Worm (Caenorhabditis elegans) whole organism, L1 larva: ENCODE data around the gene C54D10.10.

ENCODE experiments used
- C04F5.9 ChIP-seq: sonication (generic microtip); optimal IDR thresholded peaks from 2 replicates; lab custom pipeline; 2016; ENCODE audit warnings: missing genetic modification characterization, missing compliant biosample characterization
- C16A3.4 ChIP-seq: fragments of 150-350 bp; optimal IDR thresholded peaks from 2 replicates; lab custom pipeline; 2014; ENCODE audit warnings: missing biosample characterization, missing genetic modification characterization
- C34B4.2 ChIP-seq: sonication (generic microtip); optimal IDR thresholded peaks from 2 replicates; lab custom pipeline; 2017; ENCODE audit warnings: mild to moderate bottlenecking, missing genetic modification characterization, missing compliant biosample characterization
- F16B12.6 ChIP-seq: fragments of 150-350 bp; optimal IDR thresholded peaks from 2 replicates; lab custom pipeline; 2014; ENCODE audit warnings: missing biosample characterization, missing genetic modification characterization
- blmp-1 ChIP-seq: fragments of 150-350 bp; optimal IDR thresholded peaks from 2 replicates; lab custom pipeline; 2014; ENCODE audit warnings: missing biosample characterization, missing genetic modification characterization
- ceh-63 ChIP-seq: fragments of 200-800 bp; sonication (Bioruptor generic); optimal IDR thresholded peaks from 2 replicates; lab custom pipeline; 2018; ENCODE audit warnings: mild to moderate bottlenecking, missing genetic modification characterization, missing compliant biosample characterization
- ceh-82 ChIP-seq, 3 experiments: fragments of 150-350 bp in 1 of 3; sonication (generic microtip) in 2 of 3; optimal IDR thresholded peaks; 2 replicates each; lab custom pipeline; 2014 to 2017; ENCODE audit warnings: missing biosample characterization in 3 of 3, missing genetic modification characterization in 3 of 3
- ceh-90 ChIP-seq: sonication (generic microtip); optimal IDR thresholded peaks from 2 replicates; lab custom pipeline; 2016; ENCODE audit warnings: missing genetic modification characterization, missing compliant biosample characterization
- ces-1 ChIP-seq: fragments of 150-350 bp; optimal IDR thresholded peaks from 2 replicates; lab custom pipeline; 2014; ENCODE audit warnings: missing biosample characterization, missing genetic modification reagents, missing genetic modification characterization
- dpl-1 ChIP-seq, 3 experiments: fragments of 150-350 bp in 2 of 3; sonication (generic microtip) in 1 of 3; optimal IDR thresholded peaks; 2 replicates each; lab custom pipeline; 2014 to 2017; ENCODE audit warnings: missing biosample characterization in 3 of 3, missing genetic modification characterization in 3 of 3, missing genetic modification reagents in 3 of 3
- efl-1 ChIP-seq, 4 experiments: fragments of 150-350 bp; optimal IDR thresholded peaks in 3 of 4; peaks in 1 of 4; 1 replicate in 1 of 4; 2 replicates in 3 of 4; lab custom pipeline; 2014; ENCODE audit warnings: missing biosample characterization in 2 of 4, missing genetic modification characterization in 2 of 4, missing genetic modification reagents in 2 of 4
- elt-3 ChIP-seq, 6 experiments: fragments of 150-350 bp in 1 of 6; sonication (generic microtip); optimal IDR thresholded peaks; 2 replicates each; lab custom pipeline; 2017 to 2018; ENCODE audit warnings: missing biosample characterization in 6 of 6, missing genetic modification characterization in 6 of 6, inconsistent platforms in 1 of 6
- ets-5 ChIP-seq: fragments of 200-800 bp; sonication (Bioruptor generic); IDR thresholded peaks from 2 replicates; pipeline ENCODE4 v1.3.6; 2022; ENCODE audit warnings: missing genetic modification characterization, missing compliant biosample characterization
- fkh-8 ChIP-seq: sonication (generic microtip); optimal IDR thresholded peaks from 2 replicates; lab custom pipeline; 2016; ENCODE audit warnings: mild to moderate bottlenecking, missing genetic modification characterization, missing compliant biosample characterization
- hlh-17 ChIP-seq: fragments of 200-800 bp; sonication (Bioruptor generic); optimal IDR thresholded peaks from 2 replicates; lab custom pipeline; 2018; ENCODE audit warnings: missing genetic modification characterization, mild to moderate bottlenecking, missing compliant biosample characterization, moderate library complexity, borderline replicate concordance
- hlh-4 ChIP-seq: sonication (generic microtip); optimal IDR thresholded peaks from 2 replicates; lab custom pipeline; 2016; ENCODE audit warnings: mild to moderate bottlenecking, missing genetic modification characterization, missing compliant biosample characterization
- jun-1 ChIP-seq: fragments of 150-350 bp; optimal IDR thresholded peaks from 2 replicates; lab custom pipeline; 2014; ENCODE audit warnings: missing biosample characterization, missing genetic modification reagents, missing genetic modification characterization
- lin-13 ChIP-seq: fragments of 150-350 bp; optimal IDR thresholded peaks from 2 replicates; lab custom pipeline; 2014; ENCODE audit warnings: missing biosample characterization, missing genetic modification reagents, missing genetic modification characterization
- lin-14 ChIP-seq: fragments of 200-800 bp; sonication (Bioruptor generic); optimal IDR thresholded peaks from 2 replicates; lab custom pipeline; 2018; ENCODE audit warnings: mild to moderate bottlenecking, missing genetic modification characterization, moderate library complexity, missing compliant biosample characterization
- lin-15B ChIP-seq: fragments of 150-350 bp; sonication (generic microtip); optimal IDR thresholded peaks from 3 replicates; lab custom pipeline; 2014; ENCODE audit warnings: missing biosample characterization, missing genetic modification characterization
- lin-35 ChIP-seq, 2 experiments: fragments of 150-350 bp; optimal IDR thresholded peaks; 2 replicates each; lab custom pipeline; 2014; ENCODE audit warnings: missing biosample characterization in 2 of 2, missing genetic modification characterization in 2 of 2, missing genetic modification reagents in 2 of 2
- mdl-1 ChIP-seq, 2 experiments: fragments of 150-350 bp; optimal IDR thresholded peaks; 2 replicates each; lab custom pipeline; 2014 to 2017; ENCODE audit warnings: missing biosample characterization in 2 of 2, missing genetic modification characterization in 2 of 2, inconsistent platforms in 1 of 2
- mef-2 ChIP-seq: fragments of 150-350 bp; optimal IDR thresholded peaks from 2 replicates; lab custom pipeline; 2014; ENCODE audit warnings: missing biosample characterization, missing genetic modification characterization
- nhr-20 ChIP-seq: sonication (generic microtip); optimal IDR thresholded peaks from 2 replicates; lab custom pipeline; 2016; ENCODE audit warnings: mild to moderate bottlenecking, missing genetic modification characterization, missing compliant biosample characterization
- nhr-28 ChIP-seq: fragments of 150-350 bp; optimal IDR thresholded peaks from 2 replicates; lab custom pipeline; 2014; ENCODE audit warnings: missing biosample characterization, missing genetic modification characterization
- nhr-71 ChIP-seq: sonication (generic microtip); optimal IDR thresholded peaks from 2 replicates; lab custom pipeline; 2016; ENCODE audit warnings: mild to moderate bottlenecking, missing genetic modification characterization, moderate library complexity, missing compliant biosample characterization
- nhr-85 ChIP-seq: sonication (generic microtip); peaks from one replicate; lab custom pipeline; 2016; ENCODE audit warnings: missing genetic modification characterization, inconsistent platforms, missing compliant biosample characterization
- nhr-90 ChIP-seq: sonication (generic microtip); optimal IDR thresholded peaks from 2 replicates; lab custom pipeline; 2016; ENCODE audit warnings: mild to moderate bottlenecking, missing genetic modification characterization, missing compliant biosample characterization; ENCODE audit not compliant: poor library complexity
- pax-3 ChIP-seq: fragments of 200-800 bp; sonication (Bioruptor generic); optimal IDR thresholded peaks from 2 replicates; lab custom pipeline; 2018; ENCODE audit warnings: mild to moderate bottlenecking, missing genetic modification characterization, moderate library complexity, missing compliant biosample characterization
- rnt-1 ChIP-seq: sonication (generic microtip); optimal IDR thresholded peaks from 2 replicates; lab custom pipeline; 2016; ENCODE audit warnings: mild to moderate bottlenecking, missing genetic modification characterization, moderate library complexity, missing compliant biosample characterization
- skn-1 ChIP-seq: fragments of 150-350 bp; optimal IDR thresholded peaks from 2 replicates; lab custom pipeline; 2014; ENCODE audit warnings: missing biosample characterization, missing genetic modification characterization
- snu-23 ChIP-seq: sonication (generic microtip); optimal IDR thresholded peaks from 2 replicates; lab custom pipeline; 2016; ENCODE audit warnings: missing genetic modification characterization, missing compliant biosample characterization
- sup-37 ChIP-seq: fragments of 200-800 bp; sonication (Bioruptor generic); optimal IDR thresholded peaks from 2 replicates; lab custom pipeline; 2018; ENCODE audit warnings: mild to moderate bottlenecking, missing genetic modification characterization, missing compliant biosample characterization
- unc-30 ChIP-seq: sonication (generic microtip); optimal IDR thresholded peaks from 2 replicates; lab custom pipeline; 2017; ENCODE audit warnings: missing biosample characterization, missing genetic modification characterization
- unc-62 ChIP-seq: fragments of 150-350 bp; optimal IDR thresholded peaks from 2 replicates; lab custom pipeline; 2014; ENCODE audit warnings: missing biosample characterization, missing genetic modification reagents, missing genetic modification characterization
- unc-98 ChIP-seq: fragments of 200-800 bp; sonication (Bioruptor generic); IDR thresholded peaks from 2 replicates; pipeline ENCODE4 v1.3.6; 2022; ENCODE audit warnings: missing genetic modification characterization, missing compliant biosample characterization
- xbp-1 ChIP-seq: sonication (generic microtip); optimal IDR thresholded peaks from 2 replicates; lab custom pipeline; 2016; ENCODE audit warnings: missing genetic modification characterization, missing compliant biosample characterization
- zag-1 ChIP-seq: fragments of 150-350 bp; optimal IDR thresholded peaks from 2 replicates; lab custom pipeline; 2014; ENCODE audit warnings: missing biosample characterization, missing genetic modification characterization
- zip-4 ChIP-seq: fragments of 200-800 bp; sonication (Bioruptor generic); optimal IDR thresholded peaks from 2 replicates; lab custom pipeline; 2018; ENCODE audit warnings: mild to moderate bottlenecking, missing genetic modification characterization, moderate library complexity, missing compliant biosample characterization
- ztf-11 ChIP-seq, 2 experiments: sonication (generic microtip); optimal IDR thresholded peaks; 2 replicates each; lab custom pipeline; 2016 to 2017; ENCODE audit warnings: missing genetic modification characterization in 2 of 2, missing biosample characterization in 1 of 2, missing compliant biosample characterization in 1 of 2

The C54D10.10 gene

ce11 chrV:12410416-12411001, 39.3 kb downstream of the C54D10.10 start, which contains the start of gene hrg-2 (continued):
- TF ChIP-seq dpl-1 (GFP tag; optimal IDR thresholded peaks at IDR 0.05; lab: Kevin White, UChicago) (no peak), mef-2 (tag; lab: Kevin White, UChicago) (no peak), unc-62 (GFP tag; lab: Kevin White, UChicago) (no peak), lin-15B (tag; lab: Kevin White, UChicago) (no peak), xbp-1 (tag; lab: Kevin White, UChicago) (no peak), lin-13 (GFP tag; lab: Kevin White, UChicago) (no peak), C16A3.4 (no peak), pax-3 (no peak), unc-30 (tag; lab: Kevin White, UChicago) (no peak), nhr-90 (tag; lab: Kevin White, UChicago) (peak; percentile 34), rnt-1 (tag; lab: Kevin White, UChicago) (no peak), C34B4.2 (tag; lab: Kevin White, UChicago) (no peak), zag-1 (tag; lab: Kevin White, UChicago) (no peak), unc-98 (GFP tag; lab: Robert Waterston, UW) (no peak), sup-37 (GFP tag; lab: Kevin White, UChicago) (no peak)

DNA sequence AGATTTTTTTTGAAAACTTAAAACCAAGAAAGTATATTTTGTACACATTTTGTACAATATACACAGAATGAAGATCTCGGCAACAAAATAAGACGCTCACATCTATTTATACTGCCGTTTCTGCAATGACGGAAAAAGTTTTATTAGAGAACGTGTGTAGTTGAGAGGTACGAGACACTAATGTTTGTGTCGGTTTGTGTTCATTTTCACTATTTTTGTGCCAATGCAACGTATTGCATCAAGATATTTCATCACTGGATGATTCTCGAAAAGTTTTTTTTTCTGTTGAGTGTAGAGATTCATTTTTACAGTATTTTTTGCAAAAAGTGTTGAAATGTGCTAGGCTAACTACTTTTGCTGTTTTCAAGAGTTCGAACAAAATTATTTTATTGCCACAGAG, 40.8 kb downstream of the C54D10.10 start:
- TF ChIP-seq ets-5 (GFP tag; lab: Robert Waterston, UW) (no peak), efl-1 (optimal IDR thresholded peaks at IDR 0.05; lab: Kevin White, UChicago) (peak in 1 of 2 experiments; percentile 34), efl-1 (GFP tag; optimal IDR thresholded peaks at IDR 0.05 in 1 of 2; lab: Kevin White, UChicago) (no peak), mdl-1 (tag; optimal IDR thresholded peaks at IDR 0.05; lab: Kevin White, UChicago) (no peak), zip-4 (GFP tag; lab: Kevin White, UChicago) (no peak), nhr-85 (tag; lab: Kevin White, UChicago) (peak; percentile 66), lin-14 (GFP tag; lab: Kevin White, UChicago) (peak; percentile 72), nhr-20 (peak; percentile 45), skn-1 (peak; percentile 85), ces-1 (GFP tag; lab: Kevin White, UChicago) (no peak), hlh-17 (GFP tag; lab: Kevin White, UChicago) (no peak), hlh-4 (tag; lab: Kevin White, UChicago) (no peak), ceh-63 (GFP tag; lab: Kevin White, UChicago) (no peak), nhr-71 (tag; lab: Kevin White, UChicago) (peak; percentile 17), C04F5.9 (tag; lab: Kevin White, UChicago) (no peak), ceh-82 (tag; optimal IDR thresholded peaks at IDR 0.05; lab: Kevin White, UChicago) (peak in 1 of 3 experiments; percentile 12), nhr-28 (tag; lab: Kevin White, UChicago) (peak; percentile 17), blmp-1 (tag; lab: Kevin White, UChicago) (peak; percentile 48), F16B12.6 (no peak), jun-1 (tag; lab: Kevin White, UChicago) (no peak), sup-37 (GFP tag; lab: Kevin White, UChicago) (no peak), ceh-90 (no peak), ztf-11 (tag; optimal IDR thresholded peaks at IDR 0.05; lab: Kevin White, UChicago) (no peak), fkh-8 (no peak), xbp-1 (tag; lab: Kevin White, UChicago) (peak; percentile 62), lin-35 (GFP tag; optimal IDR thresholded peaks at IDR 0.05; lab: Kevin White, UChicago) (peak in 1 of 2 experiments; percentile 3), elt-3 (tag; optimal IDR thresholded peaks at IDR 0.05; lab: Kevin White, UChicago) (peak in 1 of 6 experiments; percentile 0), snu-23 (GFP tag; lab: Kevin White, UChicago) (peak; percentile 37)
